Fruit fly (Drosophila melanogaster): ENCODE results near the gene CG13081.

dm6 chr2L:19548158-19548557, 7.8 kb downstream of the CG13081 start, which contains the start of gene Tep4:
- TF ChIP-seq Hnf4 (GFP tag; optimal IDR thresholded peaks at IDR 0.05) (no peak), Dfd (GFP tag; optimal IDR thresholded peaks at IDR 0.05) (no peak), GATAd (GFP tag; optimal IDR thresholded peaks at IDR 0.05) (no peak), Hr83 (GFP tag; optimal IDR thresholded peaks at IDR 0.05; ENCODE audit: poor library complexity, severe bottlenecking) (no peak), tai (GFP tag; optimal IDR thresholded peaks at IDR 0.05) (no peak)

All from whole organism, wandering third instar larva.